Fruit fly (Drosophila melanogaster): Measurements from ENCODE around the gene TM9SF2.

The TM9SF2 gene

DNA sequence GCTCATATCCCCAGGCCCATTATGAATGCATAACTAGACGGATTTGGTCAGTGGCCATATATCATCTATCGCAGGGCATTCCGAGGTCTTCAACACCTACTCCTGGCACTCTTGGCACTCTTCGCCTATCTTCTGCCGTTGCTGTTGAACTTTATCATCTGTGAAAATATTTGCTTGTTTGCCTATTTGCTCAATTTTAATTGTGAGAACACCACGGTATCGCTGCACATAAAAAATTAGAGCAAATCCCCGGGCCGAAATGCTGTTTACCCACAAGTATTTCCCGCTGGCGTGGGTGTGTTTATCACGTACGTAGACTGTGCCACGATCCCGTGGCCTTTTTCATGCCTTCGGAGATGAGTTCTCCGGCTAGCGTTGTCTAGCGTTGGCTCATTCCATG lies 46.7 kb upstream of the TM9SF2 start (continued):
- peak; percentile 73 for TF ChIP-seq caup (GFP tag; optimal IDR thresholded peaks at IDR 0.05; ENCODE audit: severe bottlenecking)
- peak; percentile 85 for TF ChIP-seq Kr (GFP tag; optimal IDR thresholded peaks at IDR 0.05)
- 0 out of 3 replicates have a peak, but pooled peaks have one; percentile 36 for TF ChIP-seq dysf (GFP tag; IDR thresholded peaks at IDR 0.05)
- TF ChIP-seq CG10959 (GFP tag; IDR thresholded peaks at IDR 0.05) = peak; percentile 45; the same call in 1 of the 2 replicates
- TF ChIP-seq Dek (tag; optimal IDR thresholded peaks at IDR 0.05) = peak; percentile 49
- TF ChIP-seq org-1 (GFP tag; optimal IDR thresholded peaks at IDR 0.05) = peak; percentile 80
- peak in 1 of 2 experiments; percentile 66 for TF ChIP-seq bsh (GFP tag; optimal IDR thresholded peaks at IDR 0.05)
- TF ChIP-seq Awh (GFP tag; IDR thresholded peaks at IDR 0.05) = peak; percentile 62
- peak; percentile 50 for TF ChIP-seq CG17385 (GFP tag; optimal IDR thresholded peaks at IDR 0.05)
- no peak for TF ChIP-seq CG11456 (GFP tag; IDR thresholded peaks at IDR 0.05)
- no peak for TF ChIP-seq ssp (GFP tag; IDR thresholded peaks at IDR 0.05)
- peak; percentile 28 for TF ChIP-seq shn (GFP tag; optimal IDR thresholded peaks at IDR 0.05)
- no peak for TF ChIP-seq hb (GFP tag; IDR thresholded peaks at IDR 0.05; ENCODE audit: partially characterized antibody)
- TF ChIP-seq CG8290 (GFP tag; optimal IDR thresholded peaks at IDR 0.05) = peak; percentile 19
- TF ChIP-seq CG8290 (tag; optimal IDR thresholded peaks at IDR 0.05) = peak; percentile 57 to 94
- peak; percentile 49; the same call in 1 of the 2 replicates for TF ChIP-seq CG31441 (GFP tag; IDR thresholded peaks at IDR 0.05)
- peak; percentile 81 for TF ChIP-seq wek (GFP tag; optimal IDR thresholded peaks at IDR 0.05)
- TF ChIP-seq Atf-2 (GFP tag; optimal IDR thresholded peaks at IDR 0.05) = peak; percentile 39
- peak; percentile 55 for TF ChIP-seq mirr (GFP tag; optimal IDR thresholded peaks at IDR 0.05)
- TF ChIP-seq gcm (GFP tag; optimal IDR thresholded peaks at IDR 0.05) = peak; percentile 33
- TF ChIP-seq CG2116 (GFP tag; optimal IDR thresholded peaks at IDR 0.05) = peak; percentile 22
- TF ChIP-seq D (optimal IDR thresholded peaks at IDR 0.05) = no peak
- peak; percentile 61 for TF ChIP-seq D (GFP tag; optimal IDR thresholded peaks at IDR 0.05)
- peak; percentile 75 for TF ChIP-seq Side (GFP tag; optimal IDR thresholded peaks at IDR 0.05)
- no peak for TF ChIP-seq CG2129 (GFP tag; IDR thresholded peaks at IDR 0.05; ENCODE audit: partially characterized antibody)
- peak; percentile 61 for TF ChIP-seq Asciz (GFP tag; optimal IDR thresholded peaks at IDR 0.05)
- no peak for TF ChIP-seq corto (GFP tag; optimal IDR thresholded peaks at IDR 0.05)
- TF ChIP-seq Dll (GFP tag; IDR thresholded peaks at IDR 0.05; ENCODE audit: partially characterized antibody) = no peak
- no peak for TF ChIP-seq CTCF (GFP tag; optimal IDR thresholded peaks at IDR 0.05)
- TF ChIP-seq ci (GFP tag; IDR thresholded peaks at IDR 0.05) = peak; percentile 82
- TF ChIP-seq ewg (GFP tag; optimal IDR thresholded peaks at IDR 0.05) = peak; percentile 47
- peak; percentile 5 for TF ChIP-seq CG7271 (tag; optimal IDR thresholded peaks at IDR 0.05)
- peak; percentile 54 for TF ChIP-seq PHDP (tag; optimal IDR thresholded peaks at IDR 0.05)
- peak; percentile 4 for TF ChIP-seq CG18011 (GFP tag; optimal IDR thresholded peaks at IDR 0.05)
- TF ChIP-seq CG6765 (GFP tag; optimal IDR thresholded peaks at IDR 0.05) = peak; percentile 57
- TF ChIP-seq CG4424 (GFP tag; optimal IDR thresholded peaks at IDR 0.05) = peak; percentile 20
- peak; percentile 33; the same call in 1 of the 2 replicates for TF ChIP-seq CG6689 (GFP tag; IDR thresholded peaks at IDR 0.05)
- TF ChIP-seq dati (GFP tag; IDR thresholded peaks at IDR 0.05) = 0 out of 2 replicates have a peak, but pooled peaks have one; percentile 48
- TF ChIP-seq fd102C (GFP tag; optimal IDR thresholded peaks at IDR 0.05) = peak; percentile 95
- peak; percentile 48 for TF ChIP-seq Antp (GFP tag; optimal IDR thresholded peaks at IDR 0.05)
- no peak for TF ChIP-seq Tbp (GFP tag; optimal IDR thresholded peaks at IDR 0.05)
- TF ChIP-seq ken (GFP tag; IDR thresholded peaks at IDR 0.05) = peak; percentile 69; the same call in 2 of the 3 replicates
- peak; percentile 87 for TF ChIP-seq sens (GFP tag)
- no peak for TF ChIP-seq zen2 (GFP tag; IDR thresholded peaks at IDR 0.05; ENCODE audit: partially characterized antibody)
- TF ChIP-seq CG8924 (tag; optimal IDR thresholded peaks at IDR 0.05) = peak; percentile 70
- TF ChIP-seq crc (GFP tag; optimal IDR thresholded peaks at IDR 0.05) = no peak
- peak; percentile 79 for TF ChIP-seq CG2678 (tag; optimal IDR thresholded peaks at IDR 0.05)
- TF ChIP-seq insv (GFP tag; optimal IDR thresholded peaks at IDR 0.05) = peak in 1 of 2 experiments; percentile 21
- 0 out of 2 replicates have a peak, but pooled peaks have one; percentile 19 for TF ChIP-seq ap (GFP tag; IDR thresholded peaks at IDR 0.05)
- TF ChIP-seq gsb-n (tag; optimal IDR thresholded peaks at IDR 0.05) = peak; percentile 62
- peak; percentile 78 for TF ChIP-seq CG17359 (tag; optimal IDR thresholded peaks at IDR 0.05)
